Worm (Caenorhabditis elegans): ENCODE measurements around the gene H18N23.2.

The H18N23.2 gene

ce11 chrX:17611180-17611579, 29.5 kb downstream of the H18N23.2 start:
- TF ChIP-seq unc-39 (tag; optimal IDR thresholded peaks at IDR 0.05) (no peak), nhr-21 (tag; optimal IDR thresholded peaks at IDR 0.05) (peak; percentile 23), snpc-4 (tag; optimal IDR thresholded peaks at IDR 0.05) (no peak), sma-9 (GFP tag; optimal IDR thresholded peaks at IDR 0.05) (peak; percentile 31), sma-9 (tag; optimal IDR thresholded peaks at IDR 0.05) (no peak), mdl-1 (tag; optimal IDR thresholded peaks at IDR 0.05) (no peak), nhr-11 (tag; optimal IDR thresholded peaks at IDR 0.05) (no peak), lsy-2 (tag; optimal IDR thresholded peaks at IDR 0.05) (peak in 1 of 2 experiments; percentile 28), sma-3 (GFP tag; optimal IDR thresholded peaks at IDR 0.05) (peak; percentile 54), aly-2 (tag; optimal IDR thresholded peaks at IDR 0.05) (no peak), C34F6.9 (tag; optimal IDR thresholded peaks at IDR 0.05) (no peak), lin-13 (GFP tag; optimal IDR thresholded peaks at IDR 0.05) (peak; percentile 3), unc-62 (GFP tag; optimal IDR thresholded peaks at IDR 0.05) (no peak), unc-55 (GFP tag; optimal IDR thresholded peaks at IDR 0.05) (no peak), peb-1 (tag; optimal IDR thresholded peaks at IDR 0.05) (no peak), ztf-11 (tag; optimal IDR thresholded peaks at IDR 0.05) (no peak), blmp-1 (tag; optimal IDR thresholded peaks at IDR 0.05; ENCODE audit: insufficient read depth) (no peak), ceh-82 (tag; optimal IDR thresholded peaks at IDR 0.05) (no peak), sem-4 (tag; optimal IDR thresholded peaks at IDR 0.05) (no peak), nhr-129 (tag; optimal IDR thresholded peaks at IDR 0.05) (peak; percentile 12), ztf-4 (tag; optimal IDR thresholded peaks at IDR 0.05) (no peak), nhr-6 (tag; optimal IDR thresholded peaks at IDR 0.05) (no peak), mab-5 (tag; optimal IDR thresholded peaks at IDR 0.05) (no peak), lin-39 (tag; optimal IDR thresholded peaks at IDR 0.05) (no peak), Y55F3AM.14 (GFP tag; optimal IDR thresholded peaks at IDR 0.05) (no peak), crh-2 (tag; optimal IDR thresholded peaks at IDR 0.05) (no peak)

DNA sequence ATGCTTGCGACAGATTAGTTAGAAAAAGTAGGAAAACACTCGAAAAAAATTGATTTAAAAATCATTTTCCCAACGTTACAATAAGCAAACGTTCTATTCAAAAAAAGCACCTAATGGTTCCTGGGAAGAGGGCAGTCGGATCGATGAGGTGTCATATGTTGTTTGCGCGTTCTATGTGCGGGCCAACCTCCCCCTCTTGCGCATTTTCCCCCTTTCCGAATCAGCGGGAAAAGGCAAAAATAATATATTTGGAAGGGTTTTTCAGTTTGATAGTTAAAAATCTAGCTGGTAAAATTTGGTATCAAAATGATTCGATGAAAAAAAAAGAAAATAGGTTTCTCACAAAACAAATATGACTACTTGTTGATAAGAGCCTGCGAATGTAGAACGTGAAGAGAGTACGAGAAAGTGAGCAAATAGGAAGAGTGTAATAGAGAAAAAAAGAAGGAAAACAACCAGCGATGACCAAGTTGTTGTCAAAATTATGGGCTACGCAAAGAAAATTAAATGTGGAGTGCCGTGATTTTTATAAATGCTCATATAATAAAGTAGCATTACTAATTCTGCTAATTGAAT, 30.2 kb downstream of the H18N23.2 start:
- peak; percentile 67 for TF ChIP-seq nhr-129 (tag; optimal IDR thresholded peaks at IDR 0.05)
- no peak for TF ChIP-seq elt-1 (tag; optimal IDR thresholded peaks at IDR 0.05)
- no peak for TF ChIP-seq nhr-77 (tag; optimal IDR thresholded peaks at IDR 0.05)
- TF ChIP-seq alr-1 (tag; optimal IDR thresholded peaks at IDR 0.05), result no peak
- no peak for TF ChIP-seq lin-39 (tag; optimal IDR thresholded peaks at IDR 0.05)
- no peak for TF ChIP-seq nhr-6 (tag; optimal IDR thresholded peaks at IDR 0.05)
- peak; percentile 68 for TF ChIP-seq C34F6.9 (tag; optimal IDR thresholded peaks at IDR 0.05)
- TF ChIP-seq peb-1 (tag; optimal IDR thresholded peaks at IDR 0.05), result no peak
- no peak for TF ChIP-seq ZK546.5 (tag; optimal IDR thresholded peaks at IDR 0.05)
- peak; percentile 11 for TF ChIP-seq mab-5 (tag; optimal IDR thresholded peaks at IDR 0.05)
- TF ChIP-seq ztf-1 (GFP tag; conservative IDR thresholded peaks at IDR 0.05), result no peak
- TF ChIP-seq ceh-82 (tag; optimal IDR thresholded peaks at IDR 0.05), result no peak
- TF ChIP-seq sem-4 (tag; optimal IDR thresholded peaks at IDR 0.05), result no peak
- no peak for TF ChIP-seq elt-3 (tag; optimal IDR thresholded peaks at IDR 0.05)
- TF ChIP-seq mbf-1 (tag; optimal IDR thresholded peaks at IDR 0.05), result no peak
- no peak for TF ChIP-seq ama-1 (optimal IDR thresholded peaks at IDR 0.05)
- no peak for TF ChIP-seq sma-3 (GFP tag; optimal IDR thresholded peaks at IDR 0.05)
- no peak for TF ChIP-seq nhr-21 (tag; optimal IDR thresholded peaks at IDR 0.05)
- no peak for TF ChIP-seq blmp-1 (tag; optimal IDR thresholded peaks at IDR 0.05; ENCODE audit: insufficient read depth)
- TF ChIP-seq crh-2 (tag; optimal IDR thresholded peaks at IDR 0.05), result peak; percentile 71
- TF ChIP-seq skn-1 (tag; optimal IDR thresholded peaks at IDR 0.05), result no peak
- TF ChIP-seq unc-55 (GFP tag; optimal IDR thresholded peaks at IDR 0.05), result peak; percentile 73
- TF ChIP-seq F13H6.1 (tag; optimal IDR thresholded peaks at IDR 0.05), result peak; percentile 35
- TF ChIP-seq unc-39 (tag; optimal IDR thresholded peaks at IDR 0.05), result no peak
- peak; percentile 0 for TF ChIP-seq gmeb-1 (tag; optimal IDR thresholded peaks at IDR 0.05)
- TF ChIP-seq nhr-23 (tag; optimal IDR thresholded peaks at IDR 0.05), result no peak
- TF ChIP-seq Y55F3AM.14 (GFP tag; optimal IDR thresholded peaks at IDR 0.05), result no peak
- TF ChIP-seq R02D3.7 (tag; optimal IDR thresholded peaks at IDR 0.05), result no peak
- TF ChIP-seq egl-27 (tag; optimal IDR thresholded peaks at IDR 0.05), result no peak
- peak; percentile 59 for TF ChIP-seq fos-1 (tag; optimal IDR thresholded peaks at IDR 0.05)
- TF ChIP-seq nhr-12 (tag; optimal IDR thresholded peaks at IDR 0.05), result no peak
- no peak for TF ChIP-seq snpc-4 (tag; optimal IDR thresholded peaks at IDR 0.05)
- no peak for TF ChIP-seq ceh-16 (tag; optimal IDR thresholded peaks at IDR 0.05)
- no peak for TF ChIP-seq aly-2 (tag; optimal IDR thresholded peaks at IDR 0.05)
- no peak for TF ChIP-seq nhr-237 (tag; optimal IDR thresholded peaks at IDR 0.05)
- no peak for TF ChIP-seq dmd-4 (tag; optimal IDR thresholded peaks at IDR 0.05)
- peak in 1 of 2 experiments; percentile 82 for TF ChIP-seq lsy-2 (tag; optimal IDR thresholded peaks at IDR 0.05)
- peak; percentile 62 for TF ChIP-seq lin-13 (GFP tag; optimal IDR thresholded peaks at IDR 0.05)
- peak; percentile 16 for TF ChIP-seq lin-11 (tag; optimal IDR thresholded peaks at IDR 0.05)
- TF ChIP-seq zag-1 (tag; optimal IDR thresholded peaks at IDR 0.05), result no peak
- TF ChIP-seq mdl-1 (tag; optimal IDR thresholded peaks at IDR 0.05), result no peak
- TF ChIP-seq nhr-25 (tag; optimal IDR thresholded peaks at IDR 0.05), result peak; percentile 54
- peak; percentile 19 for TF ChIP-seq sma-9 (GFP tag; optimal IDR thresholded peaks at IDR 0.05)
- TF ChIP-seq sma-9 (tag; optimal IDR thresholded peaks at IDR 0.05), result no peak
- no peak for TF ChIP-seq nhr-11 (tag; optimal IDR thresholded peaks at IDR 0.05)
- TF ChIP-seq nhr-10 (tag; optimal IDR thresholded peaks at IDR 0.05), result no peak
- peak; percentile 10 for TF ChIP-seq ztf-4 (tag; optimal IDR thresholded peaks at IDR 0.05)
- no peak for TF ChIP-seq unc-62 (GFP tag; optimal IDR thresholded peaks at IDR 0.05)
- TF ChIP-seq ztf-11 (tag; optimal IDR thresholded peaks at IDR 0.05), result no peak

All from whole organism, L2 larva.